Worm (Caenorhabditis elegans): ENCODE measurements around the gene fkh-5.

ce11 chrIII:4837429-4837828 lies 7.0 kb upstream of the fkh-5 start, which contains the start of the genes acbp-7 and F26A1.19:
- TF ChIP-seq lsy-2 (tag; optimal IDR thresholded peaks at IDR 0.05): no peak
- no peak for TF ChIP-seq unc-62 (GFP tag; optimal IDR thresholded peaks at IDR 0.05)

All from whole organism, mixed stage, embryonic.